Worm (Caenorhabditis elegans): ENCODE measurements around the gene C25F9.16.

- TF ChIP-seq him-1 (tag; optimal IDR thresholded peaks at IDR 0.05) (no peak), dao-5 (tag; optimal IDR thresholded peaks at IDR 0.05) (no peak), W03F9.2 (tag; optimal IDR thresholded peaks at IDR 0.05) (no peak)
These were observed 39.4 kb upstream of the C25F9.16 start, which contains the start of gene C25F9.8 for ce11 chrV:19394750-19395149.

All from whole organism, L4/young adult.